Fruit fly (Drosophila melanogaster): Measurements from ENCODE around the gene CG34280.

- no peak for TF ChIP-seq lz (GFP tag; optimal IDR thresholded peaks at IDR 0.05)
- no peak for TF ChIP-seq CG9139 (GFP tag; optimal IDR thresholded peaks at IDR 0.05)
- no peak for TF ChIP-seq CG34406 (GFP tag; optimal IDR thresholded peaks at IDR 0.05)
- TF ChIP-seq CG6792 (GFP tag; optimal IDR thresholded peaks at IDR 0.05) = no peak
- TF ChIP-seq Sox102F (GFP tag; optimal IDR thresholded peaks at IDR 0.05) = no peak
- TF ChIP-seq eg (GFP tag; IDR thresholded peaks at IDR 0.05) = no peak
Measured at dm6 chr3R:17409319-17409718, 5.8 kb upstream of the CG34280 start, which contains the start of gene CG5860.

Measured in whole organism, prepupa.